Fruit fly (Drosophila melanogaster) whole organism, embryonic: ENCODE measurements around the gene CG46464.

ENCODE experiments used
- Adf1 ChIP-seq: fragments of 200-800 bp; sonication (Bioruptor generic); IDR thresholded peaks from 2 replicates; pipeline ENCODE4 v1.3.6; 2022; ENCODE audit warnings: missing biosample characterization, missing genetic modification characterization
- Aef1 ChIP-seq: fragments of 200-800 bp; sonication (Bioruptor generic); IDR thresholded peaks from 3 replicates; pipeline ENCODE4 v1.3.6; 2022; ENCODE audit warnings: missing biosample characterization, missing genetic modification characterization
- Bgb ChIP-seq: fragments of 200-800 bp; sonication (Bioruptor generic); IDR thresholded peaks from 2 replicates; pipeline ENCODE4 v1.3.6; 2022; ENCODE audit warnings: missing biosample characterization, missing genetic modification characterization; ENCODE audit not compliant: partially characterized antibody
- BtbVII ChIP-seq: fragments of 200-800 bp; sonication (Bioruptor generic); optimal IDR thresholded peaks from 3 replicates; lab custom pipeline; 2017; ENCODE audit warnings: missing biosample characterization, mild to moderate bottlenecking, missing genetic modification characterization
- CG1024 ChIP-seq: fragments of 200-800 bp; sonication (Bioruptor generic); IDR thresholded peaks from 2 replicates; pipeline ENCODE4 v1.3.6; 2022; ENCODE audit warnings: missing biosample characterization, missing genetic modification characterization
- CG11093 ChIP-seq: fragments of 200-800 bp; sonication (Bioruptor generic); IDR thresholded peaks from 3 replicates; pipeline ENCODE4 v1.3.6; 2022; ENCODE audit warnings: missing biosample characterization, missing genetic modification characterization
- CG11456 ChIP-seq: fragments of 200-800 bp; sonication (Bioruptor generic); IDR thresholded peaks from 3 replicates; pipeline ENCODE4 v1.3.6; 2022; ENCODE audit warnings: missing biosample characterization, missing genetic modification characterization
- CG12155 ChIP-seq: fragments of 200-800 bp; sonication (Bioruptor generic); optimal IDR thresholded peaks from 3 replicates; lab custom pipeline; 2016; ENCODE audit warnings: missing biosample characterization, missing genetic modification characterization
- CG13624 ChIP-seq: fragments of 200-800 bp; sonication (Bioruptor generic); optimal IDR thresholded peaks from 2 replicates; lab custom pipeline; 2016; ENCODE audit warnings: missing biosample characterization, missing genetic modification characterization
- CG14667 ChIP-seq: fragments of 200-800 bp; sonication (Bioruptor generic); IDR thresholded peaks from 2 replicates; pipeline ENCODE4 v1.3.6; 2022; ENCODE audit warnings: missing biosample characterization, missing genetic modification characterization
- CG14710 ChIP-seq: fragments of 200-800 bp; sonication (Bioruptor generic); optimal IDR thresholded peaks from 3 replicates; lab custom pipeline; 2019; ENCODE audit warnings: missing biosample characterization, mild to moderate bottlenecking, missing genetic modification characterization, moderate library complexity
- CG14860 ChIP-seq: fragments of 200-800 bp; sonication (Bioruptor generic); IDR thresholded peaks from 3 replicates; pipeline ENCODE4 v1.3.6; 2022; ENCODE audit warnings: missing biosample characterization, missing genetic modification characterization; ENCODE audit not compliant: partially characterized antibody
- CG17829 ChIP-seq: fragments of 200-800 bp; optimal IDR thresholded peaks from 2 replicates; lab custom pipeline; 2019; ENCODE audit warnings: missing biosample characterization, mild to moderate bottlenecking, missing genetic modification characterization, moderate library complexity
- CG2129 ChIP-seq: fragments of 200-800 bp; sonication (Bioruptor generic); IDR thresholded peaks from 2 replicates; pipeline ENCODE4 v1.3.6; 2022; ENCODE audit warnings: missing biosample characterization, missing genetic modification characterization; ENCODE audit not compliant: partially characterized antibody
- CG2202 ChIP-seq: fragments of 200-800 bp; sonication (Bioruptor generic); optimal IDR thresholded peaks from 2 replicates; lab custom pipeline; 2018; ENCODE audit warnings: missing biosample characterization, mild to moderate bottlenecking, missing genetic modification characterization
- CG3163 ChIP-seq: fragments of 200-800 bp; sonication (Bioruptor generic); optimal IDR thresholded peaks from 3 replicates; lab custom pipeline; 2016; ENCODE audit warnings: missing biosample characterization, missing genetic modification characterization
- CG34224 ChIP-seq: fragments of 200-800 bp; sonication (Bioruptor generic); IDR thresholded peaks from 3 replicates; pipeline ENCODE4 v1.3.6; 2022; ENCODE audit warnings: missing biosample characterization, missing genetic modification characterization; ENCODE audit not compliant: partially characterized antibody
- CG34376 ChIP-seq: fragments of 200-800 bp; sonication (Bioruptor generic); optimal IDR thresholded peaks from 2 replicates; lab custom pipeline; 2018; ENCODE audit warnings: missing biosample characterization, mild to moderate bottlenecking, missing genetic modification characterization
- CG7372 ChIP-seq: fragments of 200-800 bp; sonication (Bioruptor generic); IDR thresholded peaks from 2 replicates; pipeline ENCODE4 v1.3.6; 2022; ENCODE audit warnings: missing biosample characterization, missing genetic modification characterization
- CG8359 ChIP-seq: fragments of 200-800 bp; sonication (Bioruptor generic); optimal IDR thresholded peaks from 2 replicates; lab custom pipeline; 2017; ENCODE audit warnings: missing biosample characterization, mild to moderate bottlenecking, missing genetic modification characterization, borderline replicate concordance
- CG9437 ChIP-seq: fragments of 200-800 bp; sonication (Bioruptor generic); optimal IDR thresholded peaks from 2 replicates; lab custom pipeline; 2018; ENCODE audit warnings: missing biosample characterization, mild to moderate bottlenecking, missing genetic modification characterization
- CG9727 ChIP-seq: fragments of 200-800 bp; sonication (Bioruptor generic); optimal IDR thresholded peaks from 3 replicates; lab custom pipeline; 2017; ENCODE audit warnings: missing biosample characterization, mild to moderate bottlenecking, missing genetic modification characterization
- CoRest ChIP-seq: fragments of 200-800 bp; sonication (Bioruptor generic); optimal IDR thresholded peaks from 3 replicates; lab custom pipeline; 2018; ENCODE audit warnings: missing biosample characterization, mild to moderate bottlenecking, missing genetic modification characterization, moderate library complexity
- Dad ChIP-seq: fragments of 200-800 bp; sonication (Bioruptor generic); optimal IDR thresholded peaks from 3 replicates; lab custom pipeline; 2016; ENCODE audit warnings: missing biosample characterization, missing genetic modification characterization
- Dbx ChIP-seq: fragments of 200-800 bp; sonication (Bioruptor generic); IDR thresholded peaks from 3 replicates; pipeline ENCODE4 v1.3.6; 2022; ENCODE audit warnings: missing biosample characterization, missing genetic modification characterization
- Deaf1 ChIP-seq: fragments of 200-800 bp; optimal IDR thresholded peaks from 3 replicates; lab custom pipeline; 2019; ENCODE audit warnings: missing biosample characterization, mild to moderate bottlenecking, missing genetic modification characterization, moderate library complexity
- Dll ChIP-seq: fragments of 200-800 bp; sonication (Bioruptor generic); IDR thresholded peaks from 4 replicates; pipeline ENCODE4 v1.3.6; 2022; ENCODE audit warnings: missing biosample characterization, missing genetic modification characterization; ENCODE audit not compliant: partially characterized antibody
- Ets65A ChIP-seq: fragments of 200-800 bp; sonication (Bioruptor generic); peaks from one replicate; lab custom pipeline; 2016; ENCODE audit warnings: missing biosample characterization, missing genetic modification characterization
- Ets97D ChIP-seq: fragments of 200-800 bp; sonication (Bioruptor generic); optimal IDR thresholded peaks from 3 replicates; lab custom pipeline; 2016; ENCODE audit warnings: missing biosample characterization, missing genetic modification characterization
- Hand ChIP-seq: fragments of 200-800 bp; sonication (Bioruptor generic); optimal IDR thresholded peaks from 2 replicates; lab custom pipeline; 2017; ENCODE audit warnings: mild to moderate bottlenecking, missing biosample characterization, missing genetic modification reagents, missing genetic modification characterization
- Hsf ChIP-seq: fragments of 200-800 bp; sonication (Bioruptor generic); optimal IDR thresholded peaks from 3 replicates; lab custom pipeline; 2016; ENCODE audit warnings: missing biosample characterization, missing genetic modification characterization
- Mad ChIP-seq: fragments of 200-800 bp; sonication (Bioruptor generic); optimal IDR thresholded peaks from 2 replicates; lab custom pipeline; 2016; ENCODE audit warnings: missing biosample characterization, missing genetic modification characterization
- Side ChIP-seq: fragments of 200-800 bp; sonication (Bioruptor generic); optimal IDR thresholded peaks from 2 replicates; lab custom pipeline; 2016; ENCODE audit warnings: missing biosample characterization, missing genetic modification characterization
- Sox102F ChIP-seq: fragments of 200-800 bp; sonication (Bioruptor generic); optimal IDR thresholded peaks from 2 replicates; lab custom pipeline; 2018; ENCODE audit warnings: missing biosample characterization, mild to moderate bottlenecking, missing genetic modification characterization, moderate library complexity
- Trl ChIP-seq, 3 experiments: fragments of >200 bp in 2 of 3; fragments of 200-800 bp in 1 of 3; sonication (Bioruptor generic) in 1 of 3; optimal IDR thresholded peaks; 2 replicates in 1 of 3; 3 replicates in 2 of 3; lab custom pipeline; 2016 to 2017; ENCODE audit warnings: missing biosample characterization in 1 of 3, missing genetic modification characterization in 1 of 3
- bbx ChIP-seq: fragments of 200-800 bp; sonication (Bioruptor generic); IDR thresholded peaks from 2 replicates; pipeline ENCODE4 v1.3.6; 2022; ENCODE audit warnings: missing biosample characterization, missing genetic modification characterization; ENCODE audit not compliant: partially characterized antibody
- cato ChIP-seq: fragments of 200-800 bp; sonication (Bioruptor generic); optimal IDR thresholded peaks from 2 replicates; lab custom pipeline; 2016; ENCODE audit warnings: missing biosample characterization, missing genetic modification characterization, borderline replicate concordance
- chinmo ChIP-seq: fragments of 200-800 bp; sonication (Bioruptor generic); IDR thresholded peaks from 4 replicates; pipeline ENCODE4 v1.3.6; 2022; ENCODE audit warnings: missing biosample characterization, missing genetic modification characterization; ENCODE audit not compliant: partially characterized antibody
- corto ChIP-seq: fragments of 200-800 bp; sonication (Bioruptor generic); optimal IDR thresholded peaks from 2 replicates; lab custom pipeline; 2016; ENCODE audit warnings: missing biosample characterization, mild to moderate bottlenecking, missing genetic modification characterization, moderate library complexity
- emc ChIP-seq: fragments of 200-800 bp; sonication (Bioruptor generic); optimal IDR thresholded peaks from 2 replicates; lab custom pipeline; 2016; ENCODE audit warnings: missing biosample characterization, missing genetic modification characterization
- her ChIP-seq: fragments of 200-800 bp; sonication (Bioruptor generic); optimal IDR thresholded peaks from 2 replicates; lab custom pipeline; 2016; ENCODE audit warnings: missing biosample characterization, missing genetic modification characterization
- lilli ChIP-seq: fragments of 200-800 bp; sonication (Bioruptor generic); optimal IDR thresholded peaks from 3 replicates; lab custom pipeline; 2016; ENCODE audit warnings: missing biosample characterization, missing genetic modification characterization
- mam ChIP-seq: fragments of 200-800 bp; sonication (Bioruptor generic); optimal IDR thresholded peaks from 3 replicates; lab custom pipeline; 2016; ENCODE audit warnings: missing biosample characterization, missing genetic modification characterization
- mirr ChIP-seq: fragments of 200-800 bp; sonication (Bioruptor generic); optimal IDR thresholded peaks from 3 replicates; lab custom pipeline; 2018; ENCODE audit warnings: missing biosample characterization, mild to moderate bottlenecking, missing genetic modification characterization
- phol ChIP-seq: fragments of 200-800 bp; sonication (Bioruptor generic); optimal IDR thresholded peaks from 3 replicates; lab custom pipeline; 2018; ENCODE audit warnings: missing biosample characterization, mild to moderate bottlenecking, missing genetic modification characterization, moderate library complexity
- vfl ChIP-seq: fragments of 200-800 bp; sonication (Bioruptor generic); optimal IDR thresholded peaks from 2 replicates; lab custom pipeline; 2016; ENCODE audit warnings: missing biosample characterization, missing genetic modification characterization
- wek ChIP-seq: fragments of 200-800 bp; sonication (Bioruptor generic); optimal IDR thresholded peaks from 3 replicates; lab custom pipeline; 2018; ENCODE audit warnings: missing biosample characterization, mild to moderate bottlenecking, missing genetic modification characterization, moderate library complexity
- zen ChIP-seq: fragments of 200-800 bp; sonication (Bioruptor generic); optimal IDR thresholded peaks from 3 replicates; lab custom pipeline; 2018; ENCODE audit warnings: missing biosample characterization, mild to moderate bottlenecking, missing genetic modification characterization, moderate library complexity

The CG46464 gene

DNA sequence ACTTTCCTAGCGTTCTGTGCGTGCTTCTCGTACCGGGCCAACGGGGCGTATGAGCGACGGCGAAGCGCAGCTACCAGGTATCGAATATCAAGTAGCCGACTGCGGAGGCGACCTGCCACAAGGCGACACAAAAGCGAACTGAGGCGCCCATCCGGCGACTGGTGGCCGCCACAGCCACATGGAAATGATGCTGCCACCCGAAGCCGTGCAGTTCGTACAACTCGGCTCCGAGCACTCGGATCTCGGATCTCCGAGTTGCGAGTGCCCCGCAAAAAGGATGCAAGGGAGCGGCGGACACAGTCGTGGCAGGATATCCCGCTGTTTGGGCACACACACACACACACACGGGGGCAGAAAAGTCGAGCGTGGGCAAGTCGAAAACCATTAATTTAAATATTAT is at the start of gene CG46464, which contains the start of gene CG12994:
TSS of gene CG46464 (minus strand) at position 115 of the 400 bp plus-strand sequence.
TSS of gene CG12994 (minus strand) at position 115 of the 400 bp plus-strand sequence.
- TF ChIP-seq CG34376 (GFP tag; lab: Kevin White, UChicago) (no peak), wek (GFP tag; lab: Kevin White, UChicago) (no peak), Ets65A (peak; percentile 8), cato (no peak), mirr (GFP tag; lab: Kevin White, UChicago) (no peak), CG7372 (GFP tag; lab: Robert Waterston, UW) (peak; percentile 43), emc (GFP tag; lab: Kevin White, UChicago) (no peak), zen (tag; lab: Kevin White, UChicago) (no peak), Ets97D (no peak), Trl (optimal IDR thresholded peaks at IDR 0.05; lab: Kevin White, UChicago) (no peak), Trl (GFP tag; optimal IDR thresholded peaks at IDR 0.05; lab: Kevin White, UChicago) (no peak), Deaf1 (tag; lab: Kevin White, UChicago) (peak; percentile 90)

DNA sequence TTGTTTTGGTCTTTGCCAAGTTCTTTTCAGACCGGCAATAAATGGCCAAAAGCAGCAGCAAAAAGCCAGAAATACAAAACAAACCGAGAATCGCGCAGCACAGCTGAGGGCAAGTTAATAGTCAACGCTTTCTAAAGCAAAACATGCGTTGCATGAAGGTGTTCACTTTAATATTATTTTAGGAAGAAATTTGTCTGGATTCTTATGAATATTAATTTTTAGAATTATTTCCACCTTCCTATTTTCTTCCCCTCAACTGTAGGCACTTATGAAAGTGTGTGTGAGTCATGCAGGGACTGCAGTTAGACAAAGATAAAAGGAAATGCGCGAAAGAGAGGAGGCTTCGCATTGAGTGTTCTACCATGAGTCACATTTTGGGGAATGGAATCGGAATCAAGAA is 47.4 kb upstream of the CG46464 start:
- TF ChIP-seq CG2129 (no peak), CG14710 (tag; lab: Kevin White, UChicago) (peak; percentile 39), CG2202 (no peak), Hsf (GFP tag; lab: Kevin White, UChicago) (peak; percentile 53), CG9437 (GFP tag; lab: Kevin White, UChicago) (no peak), BtbVII (no peak), CG34224 (GFP tag; lab: Robert Waterston, UW) (no peak), mam (GFP tag; lab: Kevin White, UChicago) (peak; percentile 49), Adf1 (GFP tag; lab: Robert Waterston, UW) (no peak), CG17829 (tag; lab: Kevin White, UChicago) (peak; percentile 56), corto (GFP tag; lab: Kevin White, UChicago) (peak; percentile 91), CG11093 (GFP tag; lab: Robert Waterston, UW) (0 out of 3 replicates have a peak, but pooled peaks have one; percentile 51), CG1024 (GFP tag; lab: Robert Waterston, UW) (peak; percentile 65), her (no peak), chinmo (GFP tag; lab: Robert Waterston, UW) (no peak), CG14667 (GFP tag; lab: Robert Waterston, UW) (peak; percentile 64), Sox102F (GFP tag; lab: Kevin White, UChicago) (peak; percentile 72), Dbx (GFP tag; lab: Robert Waterston, UW) (peak; percentile 54; the same call in 2 of the 3 replicates), lilli (GFP tag; lab: Kevin White, UChicago) (peak; percentile 55), Mad (GFP tag; lab: Kevin White, UChicago) (no peak), phol (tag; lab: Kevin White, UChicago) (peak; percentile 46), CG9727 (GFP tag; lab: Kevin White, UChicago) (peak; percentile 65), Hand (GFP tag; lab: Kevin White, UChicago) (no peak), CG11456 (peak; percentile 74; the same call in 2 of the 3 replicates), bbx (GFP tag; lab: Robert Waterston, UW) (no peak), CG34376 (GFP tag; lab: Kevin White, UChicago) (no peak), CG8359 (GFP tag; lab: Kevin White, UChicago) (no peak), CG12155 (peak; percentile 45), Deaf1 (tag; lab: Kevin White, UChicago) (no peak), Dll (GFP tag; lab: Robert Waterston, UW) (no peak), emc (GFP tag; lab: Kevin White, UChicago) (no peak), CoRest (tag; lab: Kevin White, UChicago) (peak; percentile 46), CG13624 (GFP tag; lab: Kevin White, UChicago) (peak; percentile 20), vfl (GFP tag; lab: Kevin White, UChicago) (no peak), Side (GFP tag; lab: Kevin White, UChicago) (no peak), Dad (GFP tag; lab: Kevin White, UChicago) (no peak), CG14860 (GFP tag; lab: Robert Waterston, UW) (no peak), Bgb (no peak), CG3163 (GFP tag; lab: Kevin White, UChicago) (no peak), Aef1 (peak; percentile 66)
